Fruit fly (Drosophila melanogaster) whole organism, pupa: ENCODE data around the gene mRRF1.

Source experiments
- CG10348 ChIP-seq: fragments of 200-800 bp; sonication (Bioruptor generic); IDR thresholded peaks from 2 replicates; pipeline ENCODE4 v1.3.6; 2022; ENCODE audit warnings: missing biosample characterization, missing genetic modification characterization
- CG12605 ChIP-seq: fragments of 200-800 bp; sonication (Bioruptor generic); IDR thresholded peaks from 2 replicates; pipeline ENCODE4 v1.3.6; 2022; ENCODE audit warnings: missing biosample characterization, missing genetic modification characterization
- CG13204 ChIP-seq: fragments of 200-800 bp; sonication (Bioruptor generic); optimal IDR thresholded peaks from 2 replicates; lab custom pipeline; 2018; ENCODE audit warnings: missing biosample characterization, mild to moderate bottlenecking, missing genetic modification characterization, moderate library complexity
- CG14655 ChIP-seq: fragments of 200-800 bp; sonication (Bioruptor generic); optimal IDR thresholded peaks from 3 replicates; lab custom pipeline; 2017; ENCODE audit warnings: mild to moderate bottlenecking, missing biosample characterization, missing genetic modification reagents, missing genetic modification characterization
- CG15710 ChIP-seq: fragments of 200-800 bp; sonication (Bioruptor generic); optimal IDR thresholded peaks from 2 replicates; lab custom pipeline; 2018; ENCODE audit warnings: missing biosample characterization, mild to moderate bottlenecking, missing genetic modification characterization, moderate library complexity
- CG17806 ChIP-seq: fragments of 200-800 bp; sonication (Bioruptor generic); optimal IDR thresholded peaks from 2 replicates; lab custom pipeline; 2018; ENCODE audit warnings: missing biosample characterization, mild to moderate bottlenecking, missing genetic modification characterization, moderate library complexity
- CG32121 ChIP-seq: fragments of 200-800 bp; sonication (Bioruptor generic); IDR thresholded peaks from 2 replicates; pipeline ENCODE4 v1.3.6; 2022; ENCODE audit warnings: missing biosample characterization, missing genetic modification characterization
- CG34367 ChIP-seq: fragments of 200-800 bp; sonication (Bioruptor generic); optimal IDR thresholded peaks from 2 replicates; lab custom pipeline; 2018; ENCODE audit warnings: missing biosample characterization, mild to moderate bottlenecking, missing genetic modification characterization
- CG4496 ChIP-seq: fragments of 200-800 bp; sonication (Bioruptor generic); IDR thresholded peaks from 3 replicates; pipeline ENCODE4 v1.3.6; 2022; ENCODE audit warnings: missing biosample characterization, missing genetic modification characterization
- CG8159 ChIP-seq: fragments of 200-800 bp; sonication (Bioruptor generic); optimal IDR thresholded peaks from 3 replicates; lab custom pipeline; 2018; ENCODE audit warnings: missing biosample characterization, mild to moderate bottlenecking, missing genetic modification characterization, moderate library complexity
- CG8301 ChIP-seq: fragments of 200-800 bp; sonication (Bioruptor generic); optimal IDR thresholded peaks from 2 replicates; lab custom pipeline; 2018; ENCODE audit warnings: missing biosample characterization, mild to moderate bottlenecking, missing genetic modification characterization
- CG9948 ChIP-seq: fragments of 200-800 bp; sonication (Bioruptor generic); optimal IDR thresholded peaks from 2 replicates; lab custom pipeline; 2018; ENCODE audit warnings: missing biosample characterization, mild to moderate bottlenecking, missing genetic modification characterization, moderate library complexity
- D1 ChIP-seq: fragments of 200-800 bp; sonication (Bioruptor generic); optimal IDR thresholded peaks from 2 replicates; lab custom pipeline; 2018; ENCODE audit warnings: missing biosample characterization, mild to moderate bottlenecking, missing genetic modification characterization, moderate library complexity
- EcR ChIP-seq: fragments of 200-800 bp; sonication (Bioruptor generic); optimal IDR thresholded peaks from 3 replicates; lab custom pipeline; 2019; ENCODE audit warnings: missing biosample characterization, missing genetic modification characterization, mild to moderate bottlenecking, moderate library complexity, missing genetic modification reagents
- Ets98B ChIP-seq: fragments of 200-800 bp; sonication (Bioruptor generic); IDR thresholded peaks from 2 replicates; pipeline ENCODE4 v1.3.6; 2022; ENCODE audit warnings: missing biosample characterization, missing genetic modification characterization
- Pif1A ChIP-seq: fragments of 200-800 bp; sonication (Bioruptor generic); optimal IDR thresholded peaks from 3 replicates; lab custom pipeline; 2016; ENCODE audit warnings: missing biosample characterization, missing genetic modification characterization
- Pif1B ChIP-seq: fragments of 200-800 bp; sonication (Bioruptor generic); optimal IDR thresholded peaks from 3 replicates; lab custom pipeline; 2016; ENCODE audit warnings: missing biosample characterization, missing genetic modification characterization
- Snoo ChIP-seq: fragments of 200-800 bp; sonication (Bioruptor generic); optimal IDR thresholded peaks from 3 replicates; lab custom pipeline; 2017; ENCODE audit warnings: missing biosample characterization, mild to moderate bottlenecking, missing genetic modification characterization, inconsistent platforms
- fd96Ca ChIP-seq: fragments of 200-800 bp; sonication (Bioruptor generic); IDR thresholded peaks from 3 replicates; pipeline ENCODE4 v1.3.6; 2022; ENCODE audit warnings: missing biosample characterization, missing genetic modification characterization
- gl ChIP-seq: fragments of 200-800 bp; sonication (Bioruptor generic); optimal IDR thresholded peaks from 2 replicates; lab custom pipeline; 2018; ENCODE audit warnings: missing biosample characterization, mild to moderate bottlenecking, missing genetic modification characterization
- rn ChIP-seq: fragments of 200-800 bp; sonication (Bioruptor generic); IDR thresholded peaks from 2 replicates; pipeline ENCODE4 v1.3.6; 2022; ENCODE audit warnings: missing biosample characterization, missing genetic modification characterization

The mRRF1 gene

dm6 chr3L:9384445-9385079 is 20.4 kb downstream of the mRRF1 start:
- no peak for TF ChIP-seq CG34367
- peak; percentile 76 for TF ChIP-seq EcR

- no peak for TF ChIP-seq CG14655 (GFP tag; lab: Kevin White, UChicago)
- TF ChIP-seq EcR, result peak; percentile 33
- TF ChIP-seq Ets98B (GFP tag; lab: Robert Waterston, UW), result no peak
- no peak for TF ChIP-seq Pif1B
Observed at dm6 chr3L:9391340-9391980, 27.3 kb downstream of the mRRF1 start.

- no peak for TF ChIP-seq CG32121 (GFP tag; lab: Robert Waterston, UW)
- no peak for TF ChIP-seq fd96Ca (GFP tag; lab: Robert Waterston, UW)
- no peak for TF ChIP-seq rn (GFP tag; lab: Robert Waterston, UW)
- no peak for TF ChIP-seq Snoo (tag; lab: Kevin White, UChicago)
- TF ChIP-seq D1, result no peak
- TF ChIP-seq CG8301 (tag; lab: Kevin White, UChicago), result no peak
- no peak for TF ChIP-seq CG8159 (tag; lab: Kevin White, UChicago)
- no peak for TF ChIP-seq CG14655 (GFP tag; lab: Kevin White, UChicago)
- no peak for TF ChIP-seq CG13204
- no peak for TF ChIP-seq CG12605 (GFP tag; lab: Robert Waterston, UW)
- no peak for TF ChIP-seq CG17806 (tag; lab: Kevin White, UChicago)
- TF ChIP-seq Pif1A (GFP tag; lab: Kevin White, UChicago), result no peak
- TF ChIP-seq gl (tag; lab: Kevin White, UChicago), result no peak
- TF ChIP-seq CG4496 (GFP tag; lab: Robert Waterston, UW), result no peak
- no peak for TF ChIP-seq CG10348
- no peak for TF ChIP-seq CG9948 (tag; lab: Kevin White, UChicago)
Observed at dm6 chr3L:9396038-9396437, 31.9 kb downstream of the mRRF1 start.

dm6 chr3L:9396704-9397103 is 32.6 kb downstream of the mRRF1 start:
- no peak for TF ChIP-seq gl (tag; lab: Kevin White, UChicago)
- no peak for TF ChIP-seq CG10348
- no peak for TF ChIP-seq fd96Ca (GFP tag; lab: Robert Waterston, UW)
- no peak for TF ChIP-seq D1
- no peak for TF ChIP-seq Pif1A (GFP tag; lab: Kevin White, UChicago)
- TF ChIP-seq CG13204, result no peak
- TF ChIP-seq Pif1B, result no peak
- TF ChIP-seq EcR, result peak; percentile 33
- TF ChIP-seq CG8301 (tag; lab: Kevin White, UChicago), result no peak
- TF ChIP-seq Snoo (tag; lab: Kevin White, UChicago), result no peak
- TF ChIP-seq CG12605 (GFP tag; lab: Robert Waterston, UW), result peak; percentile 30; the same call in 1 of the 2 replicates
- TF ChIP-seq, all 21 proteins: peak for 2

- TF ChIP-seq CG8301 (tag; lab: Kevin White, UChicago) (no peak), CG8159 (tag; lab: Kevin White, UChicago) (no peak), CG4496 (GFP tag; lab: Robert Waterston, UW) (peak; percentile 54; the same call in 1 of the 3 replicates), Pif1B (peak; percentile 12), Snoo (tag; lab: Kevin White, UChicago) (no peak), Pif1A (GFP tag; lab: Kevin White, UChicago) (peak; percentile 29), CG15710 (tag; lab: Kevin White, UChicago) (no peak), CG32121 (GFP tag; lab: Robert Waterston, UW) (peak; percentile 51; the same call in 1 of the 2 replicates), CG9948 (tag; lab: Kevin White, UChicago) (no peak), CG12605 (GFP tag; lab: Robert Waterston, UW) (no peak), CG14655 (GFP tag; lab: Kevin White, UChicago) (peak; percentile 22), EcR (no peak), CG34367 (no peak), CG17806 (tag; lab: Kevin White, UChicago) (no peak), D1 (no peak), gl (tag; lab: Kevin White, UChicago) (peak; percentile 49), CG13204 (no peak), Ets98B (GFP tag; lab: Robert Waterston, UW) (no peak), rn (GFP tag; lab: Robert Waterston, UW) (no peak), CG10348 (no peak), fd96Ca (GFP tag; lab: Robert Waterston, UW) (no peak)
Observed at dm6 chr3L:9397156-9397555, 33.0 kb downstream of the mRRF1 start.

- TF ChIP-seq fd96Ca (GFP tag; lab: Robert Waterston, UW), result no peak
- TF ChIP-seq CG10348, result no peak
- TF ChIP-seq CG12605 (GFP tag; lab: Robert Waterston, UW), result no peak
- TF ChIP-seq CG15710 (tag; lab: Kevin White, UChicago), result no peak
- no peak for TF ChIP-seq CG32121 (GFP tag; lab: Robert Waterston, UW)
- TF ChIP-seq gl (tag; lab: Kevin White, UChicago), result no peak
- no peak for TF ChIP-seq CG13204
- no peak for TF ChIP-seq CG4496 (GFP tag; lab: Robert Waterston, UW)
- no peak for TF ChIP-seq CG8301 (tag; lab: Kevin White, UChicago)
- TF ChIP-seq CG9948 (tag; lab: Kevin White, UChicago), result no peak
- TF ChIP-seq CG8159 (tag; lab: Kevin White, UChicago), result no peak
- TF ChIP-seq Snoo (tag; lab: Kevin White, UChicago), result no peak
- TF ChIP-seq D1, result no peak
- TF ChIP-seq Ets98B (GFP tag; lab: Robert Waterston, UW), result no peak
- no peak for TF ChIP-seq rn (GFP tag; lab: Robert Waterston, UW)
- TF ChIP-seq Pif1B, result no peak
Observed at dm6 chr3L:9398028-9398427, 33.9 kb downstream of the mRRF1 start.
